Fruit fly (Drosophila melanogaster) whole organism, adult: ENCODE data around the gene CG10383.
A peak's percentile ranks its signal among the peaks of the same experiment; 100 is the strongest.

ENCODE experiments used
- CG11617 ChIP-seq: fragments of 200-800 bp; sonication (Bioruptor generic); optimal IDR thresholded peaks from 2 replicates; lab custom pipeline; 2017; ENCODE audit warnings: mild to moderate bottlenecking, missing biosample characterization, missing genetic modification reagents, missing genetic modification characterization
- CG12768 ChIP-seq: fragments of 200-800 bp; sonication (Bioruptor generic); optimal IDR thresholded peaks from 2 replicates; lab custom pipeline; 2017; ENCODE audit warnings: missing biosample characterization, missing genetic modification characterization, mild to moderate bottlenecking, moderate library complexity, missing genetic modification reagents
- CG14711 ChIP-seq: fragments of 200-800 bp; sonication (Bioruptor generic); optimal IDR thresholded peaks from 2 replicates; lab custom pipeline; 2018; ENCODE audit warnings: missing biosample characterization, mild to moderate bottlenecking, missing genetic modification characterization, moderate library complexity
- CG1620 ChIP-seq: fragments of 200-800 bp; sonication (Bioruptor generic); optimal IDR thresholded peaks from 2 replicates; lab custom pipeline; 2016; ENCODE audit warnings: missing biosample characterization, missing genetic modification characterization
- CG33017 ChIP-seq: fragments of 200-800 bp; sonication (Bioruptor generic); optimal IDR thresholded peaks from 2 replicates; lab custom pipeline; 2018; ENCODE audit warnings: missing biosample characterization, mild to moderate bottlenecking, missing genetic modification characterization, moderate library complexity
- CG5204 ChIP-seq: fragments of 200-800 bp; sonication (Bioruptor generic); optimal IDR thresholded peaks from 2 replicates; lab custom pipeline; 2016; ENCODE audit warnings: missing biosample characterization, missing genetic modification characterization
- CG7045 ChIP-seq: fragments of 200-800 bp; sonication (Bioruptor generic); optimal IDR thresholded peaks from 2 replicates; lab custom pipeline; 2017; ENCODE audit warnings: missing biosample characterization, mild to moderate bottlenecking, missing genetic modification characterization
- CG7101 ChIP-seq: fragments of 200-800 bp; sonication (Bioruptor generic); optimal IDR thresholded peaks from 2 replicates; lab custom pipeline; 2018; ENCODE audit warnings: missing biosample characterization, mild to moderate bottlenecking, missing genetic modification characterization, moderate library complexity
- Clk ChIP-seq: fragments of 200-800 bp; sonication (Bioruptor generic); optimal IDR thresholded peaks from 2 replicates; lab custom pipeline; 2017; ENCODE audit warnings: missing biosample characterization, missing genetic modification characterization
- Crg-1 ChIP-seq: fragments of 200-800 bp; sonication (Bioruptor generic); optimal IDR thresholded peaks from 2 replicates; lab custom pipeline; 2016; ENCODE audit warnings: missing biosample characterization, missing genetic modification characterization
- Hr96 ChIP-seq: fragments of 200-800 bp; sonication (Bioruptor generic); optimal IDR thresholded peaks from 2 replicates; lab custom pipeline; 2016; ENCODE audit warnings: missing biosample characterization, missing genetic modification characterization
- Mnt ChIP-seq: fragments of 200-800 bp; sonication (Bioruptor generic); optimal IDR thresholded peaks from 2 replicates; lab custom pipeline; 2016; ENCODE audit warnings: missing biosample characterization, mild to moderate bottlenecking, missing genetic modification characterization
- bab1 ChIP-seq: fragments of 200-800 bp; sonication (Bioruptor generic); optimal IDR thresholded peaks from 3 replicates; lab custom pipeline; 2019; ENCODE audit warnings: missing biosample characterization, mild to moderate bottlenecking, missing genetic modification characterization, moderate library complexity
- cic ChIP-seq: fragments of 200-800 bp; sonication (Bioruptor generic); optimal IDR thresholded peaks from 2 replicates; lab custom pipeline; 2017; ENCODE audit warnings: missing biosample characterization, mild to moderate bottlenecking, missing genetic modification characterization, moderate library complexity
- cnc ChIP-seq, 2 experiments: fragments of >200 bp; optimal IDR thresholded peaks; 2 replicates each; lab custom pipeline; 2017
- kay ChIP-seq: fragments of 200-800 bp; sonication (Bioruptor generic); peaks from one replicate; lab custom pipeline; 2016; ENCODE audit warnings: missing biosample characterization, missing genetic modification characterization, borderline replicate concordance
- ovo ChIP-seq: fragments of 200-800 bp; sonication (Bioruptor generic); optimal IDR thresholded peaks from 2 replicates; lab custom pipeline; 2016; ENCODE audit warnings: missing biosample characterization, missing genetic modification characterization
- pad ChIP-seq: fragments of 200-800 bp; sonication (Bioruptor generic); optimal IDR thresholded peaks from 3 replicates; lab custom pipeline; 2017; ENCODE audit warnings: missing biosample characterization, missing genetic modification characterization, mild to moderate bottlenecking, moderate library complexity, missing genetic modification reagents
- tj ChIP-seq: fragments of 200-800 bp; sonication (Bioruptor generic); optimal IDR thresholded peaks from 3 replicates; lab custom pipeline; 2017; ENCODE audit warnings: missing biosample characterization, mild to moderate bottlenecking, missing genetic modification characterization, moderate library complexity
- toe ChIP-seq: fragments of 200-800 bp; sonication (Bioruptor generic); optimal IDR thresholded peaks from 2 replicates; lab custom pipeline; 2016; ENCODE audit warnings: missing biosample characterization, missing genetic modification characterization

Gene CG10383

dm6 chr2L:18688646-18689296, 6.6 kb downstream of the CG10383 start, which contains the start of gene msl-1:
Gene msl-1, minus strand, starts transcription at chr2L:18688800.
- TF ChIP-seq CG11617 (GFP tag; lab: Kevin White, UChicago): no peak
- no peak for TF ChIP-seq pad (GFP tag; lab: Kevin White, UChicago)
- TF ChIP-seq cnc (optimal IDR thresholded peaks at IDR 0.05; lab: Kevin White, UChicago): no peak
- no peak for TF ChIP-seq cic (GFP tag; lab: Kevin White, UChicago)
- TF ChIP-seq toe: no peak
- TF ChIP-seq CG12768 (GFP tag; lab: Kevin White, UChicago): no peak
- TF ChIP-seq CG5204 (GFP tag; lab: Kevin White, UChicago): no peak
- no peak for TF ChIP-seq Crg-1 (GFP tag; lab: Kevin White, UChicago)
- peak; percentile 69 for TF ChIP-seq CG1620 (GFP tag; lab: Kevin White, UChicago)
- TF ChIP-seq CG7045 (GFP tag; lab: Kevin White, UChicago): no peak
- TF ChIP-seq kay (GFP tag; lab: Kevin White, UChicago): no peak
- TF ChIP-seq CG14711 (tag; lab: Kevin White, UChicago): no peak
- no peak for TF ChIP-seq Clk (GFP tag; lab: Kevin White, UChicago)
- no peak for TF ChIP-seq ovo (GFP tag; lab: Kevin White, UChicago)
- no peak for TF ChIP-seq Hr96 (GFP tag; lab: Kevin White, UChicago)
- no peak for TF ChIP-seq CG33017 (tag; lab: Kevin White, UChicago)
- no peak for TF ChIP-seq CG7101 (tag; lab: Kevin White, UChicago)
- peak; percentile 27 for TF ChIP-seq Mnt (GFP tag; lab: Kevin White, UChicago)
- TF ChIP-seq tj (GFP tag; lab: Kevin White, UChicago): peak; percentile 38

dm6 chr2L:18687827-18688226, 7.6 kb downstream of the CG10383 start:
- TF ChIP-seq Hr96 (GFP tag; lab: Kevin White, UChicago) (no peak), CG7045 (GFP tag; lab: Kevin White, UChicago) (no peak), tj (GFP tag; lab: Kevin White, UChicago) (no peak), Clk (GFP tag; lab: Kevin White, UChicago) (no peak), CG11617 (GFP tag; lab: Kevin White, UChicago) (no peak), kay (GFP tag; lab: Kevin White, UChicago) (no peak), CG12768 (GFP tag; lab: Kevin White, UChicago) (no peak), Mnt (GFP tag; lab: Kevin White, UChicago) (no peak)

dm6 chr2L:18681903-18682302, 13.5 kb downstream of the CG10383 start, which contains the start of gene tos:
Gene tos, minus strand, starts transcription at chr2L:18682075.
- no peak for TF ChIP-seq pad (GFP tag; lab: Kevin White, UChicago)
- TF ChIP-seq CG7101 (tag; lab: Kevin White, UChicago): peak; percentile 33
- TF ChIP-seq Clk (GFP tag; lab: Kevin White, UChicago): no peak
- no peak for TF ChIP-seq Mnt (GFP tag; lab: Kevin White, UChicago)
- peak; percentile 12 for TF ChIP-seq Crg-1 (GFP tag; lab: Kevin White, UChicago)
- TF ChIP-seq CG1620 (GFP tag; lab: Kevin White, UChicago): peak; percentile 7
- peak; percentile 9 for TF ChIP-seq bab1 (GFP tag; lab: Kevin White, UChicago)
- TF ChIP-seq CG5204 (GFP tag; lab: Kevin White, UChicago): no peak
- TF ChIP-seq Hr96 (GFP tag; lab: Kevin White, UChicago): no peak
- TF ChIP-seq cic (GFP tag; lab: Kevin White, UChicago): no peak
- TF ChIP-seq cnc (optimal IDR thresholded peaks at IDR 0.05; lab: Kevin White, UChicago): no peak
- TF ChIP-seq CG12768 (GFP tag; lab: Kevin White, UChicago): no peak
- no peak for TF ChIP-seq toe
- no peak for TF ChIP-seq ovo (GFP tag; lab: Kevin White, UChicago)
- TF ChIP-seq kay (GFP tag; lab: Kevin White, UChicago): peak; percentile 24
- TF ChIP-seq CG33017 (tag; lab: Kevin White, UChicago): no peak

dm6 chr2L:18677910-18678639, 17.3 kb downstream of the CG10383 start:
- peak; percentile 11 for TF ChIP-seq CG12768 (GFP tag; lab: Kevin White, UChicago)
- peak; percentile 4 for TF ChIP-seq kay (GFP tag; lab: Kevin White, UChicago)
- TF ChIP-seq Mnt (GFP tag; lab: Kevin White, UChicago): peak; percentile 10
- no peak for TF ChIP-seq CG14711 (tag; lab: Kevin White, UChicago)
- peak; percentile 17 for TF ChIP-seq CG7101 (tag; lab: Kevin White, UChicago)
- peak; percentile 54 for TF ChIP-seq CG7045 (GFP tag; lab: Kevin White, UChicago)

dm6 chr2L:18676948-18677820, 18.2 kb downstream of the CG10383 start, which contains the start of the genes Mst36Fa and CG31751:
Gene Mst36Fa, minus strand, starts transcription at chr2L:18676998.
Gene CG31751, plus strand, starts transcription at chr2L:18677221.
- TF ChIP-seq CG1620 (GFP tag; lab: Kevin White, UChicago) (peak; percentile 53), tj (GFP tag; lab: Kevin White, UChicago) (peak; percentile 42), CG11617 (GFP tag; lab: Kevin White, UChicago) (peak; percentile 80), Clk (GFP tag; lab: Kevin White, UChicago) (peak; percentile 45), bab1 (GFP tag; lab: Kevin White, UChicago) (peak; percentile 51), ovo (GFP tag; lab: Kevin White, UChicago) (peak; percentile 3), cnc (optimal IDR thresholded peaks at IDR 0.05; lab: Kevin White, UChicago) (no peak), CG33017 (tag; lab: Kevin White, UChicago) (peak; percentile 72), CG12768 (GFP tag; lab: Kevin White, UChicago) (peak; percentile 85), Hr96 (GFP tag; lab: Kevin White, UChicago) (no peak), Crg-1 (GFP tag; lab: Kevin White, UChicago) (peak; percentile 80), toe (peak; percentile 64), CG7045 (GFP tag; lab: Kevin White, UChicago) (peak; percentile 58), Mnt (GFP tag; lab: Kevin White, UChicago) (peak; percentile 73), cic (GFP tag; lab: Kevin White, UChicago) (peak; percentile 95), kay (GFP tag; lab: Kevin White, UChicago) (no peak), CG5204 (GFP tag; lab: Kevin White, UChicago) (no peak), pad (GFP tag; lab: Kevin White, UChicago) (peak; percentile 70), CG14711 (tag; lab: Kevin White, UChicago) (peak; percentile 42), CG7101 (tag; lab: Kevin White, UChicago) (peak; percentile 82)
